Worm (Caenorhabditis elegans): ENCODE data around the gene pqn-84.

pqn-84 gene

ce11 chrIII:11666819-11667218, 33.2 kb upstream of the pqn-84 start:
- peak; percentile 26 for TF ChIP-seq nhr-28 (tag; optimal IDR thresholded peaks at IDR 0.05)
- TF ChIP-seq aha-1 (tag) = peak; percentile 38
- no peak for TF ChIP-seq F37D6.2 (tag; optimal IDR thresholded peaks at IDR 0.05)
- peak in 1 of 2 experiments; percentile 11 for TF ChIP-seq unc-62 (GFP tag; optimal IDR thresholded peaks at IDR 0.05 in 1 of 2)
- no peak for TF ChIP-seq unc-62 (tag; optimal IDR thresholded peaks at IDR 0.05)

ce11 chrIII:11669008-11669407, 31.1 kb upstream of the pqn-84 start:
- TF ChIP-seq hif-1 (tag; optimal IDR thresholded peaks at IDR 0.05) (no peak), ztf-11 (tag; optimal IDR thresholded peaks at IDR 0.05) (no peak), aha-1 (tag) (peak; percentile 84), hlh-11 (tag; optimal IDR thresholded peaks at IDR 0.05) (no peak), nhr-28 (tag; optimal IDR thresholded peaks at IDR 0.05) (no peak)

DNA sequence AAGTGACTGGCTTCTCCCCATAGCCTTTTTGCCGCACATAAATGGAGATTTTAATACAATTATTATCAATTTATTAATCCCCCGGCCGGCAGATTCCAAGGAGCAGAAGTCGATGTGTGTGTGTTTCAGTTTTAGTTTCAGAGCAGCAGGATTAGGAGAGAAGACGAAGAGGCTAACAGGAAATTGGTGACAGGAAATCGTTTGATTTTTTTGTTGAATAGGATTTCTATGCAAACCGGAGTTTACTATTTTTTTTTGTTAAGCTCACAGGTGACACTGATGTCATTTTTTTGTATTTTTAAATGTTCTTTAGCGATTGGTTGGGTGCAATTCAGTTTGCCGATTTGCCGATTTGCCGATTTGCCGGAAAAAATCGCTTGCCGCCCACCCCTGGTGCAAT, 19.5 kb upstream of the pqn-84 start:
- no peak for TF ChIP-seq daf-8 (GFP tag; IDR thresholded peaks at IDR 0.05)
- TF ChIP-seq ceh-32 (tag; optimal IDR thresholded peaks at IDR 0.05; ENCODE audit: poor library complexity) = no peak
- TF ChIP-seq attf-4 (tag; optimal IDR thresholded peaks at IDR 0.05) = no peak
- TF ChIP-seq aha-1 (tag) = peak; percentile 95
- no peak for TF ChIP-seq lin-38 (GFP tag; IDR thresholded peaks at IDR 0.05)
- no peak for TF ChIP-seq mdl-1 (tag; optimal IDR thresholded peaks at IDR 0.05)
- TF ChIP-seq hlh-11 (tag; optimal IDR thresholded peaks at IDR 0.05) = no peak
- no peak for TF ChIP-seq ceh-62 (tag; optimal IDR thresholded peaks at IDR 0.05)

DNA sequence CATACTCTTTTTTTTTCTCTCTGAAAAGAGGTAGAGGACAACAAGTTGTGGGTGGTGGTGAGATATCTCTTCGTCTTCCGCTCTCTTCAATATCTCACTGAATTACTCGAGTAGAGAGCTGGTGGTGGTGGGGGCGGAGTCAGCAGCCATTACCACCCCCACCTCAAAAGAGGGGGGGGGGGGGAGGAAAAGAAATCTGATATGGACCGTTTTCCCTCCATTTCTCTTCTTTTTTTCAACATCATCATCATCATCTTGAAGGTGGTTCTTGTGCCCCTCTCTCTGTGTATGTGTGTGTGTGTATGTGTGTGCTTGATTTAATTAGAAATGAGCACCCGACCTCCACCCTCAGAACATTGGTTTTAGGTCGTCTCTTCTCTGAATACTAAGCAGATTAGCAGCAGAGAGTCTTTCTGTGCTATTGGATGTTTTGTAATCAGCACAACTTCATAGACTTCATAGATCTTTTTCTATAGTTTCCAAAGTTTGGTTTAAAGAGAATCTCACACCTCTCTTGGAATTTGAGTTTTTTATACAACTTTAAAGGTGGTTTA, 18.5 kb upstream of the pqn-84 start:
- no peak for TF ChIP-seq cey-2 (tag; optimal IDR thresholded peaks at IDR 0.05; ENCODE audit: borderline replicate concordance, insufficient read depth)
- TF ChIP-seq mxl-3 (GFP tag; optimal IDR thresholded peaks at IDR 0.05) = no peak
- no peak for TF ChIP-seq tag-97 (GFP tag; IDR thresholded peaks at IDR 0.05)
- TF ChIP-seq spr-1 (tag; optimal IDR thresholded peaks at IDR 0.05) = no peak
- TF ChIP-seq ZK337.2 (GFP tag; IDR thresholded peaks at IDR 0.05) = peak; percentile 67; the same call in 1 of the 2 replicates
- no peak for TF ChIP-seq attf-4 (tag; optimal IDR thresholded peaks at IDR 0.05)
- TF ChIP-seq F26F4.8 (GFP tag; conservative IDR thresholded peaks at IDR 0.05) = no peak
- TF ChIP-seq nhr-25 (tag; optimal IDR thresholded peaks at IDR 0.05; ENCODE audit: borderline replicate concordance, insufficient read depth) = no peak
- TF ChIP-seq T26A8.4 (GFP tag; IDR thresholded peaks at IDR 0.05) = no peak
- TF ChIP-seq sdz-12 (GFP tag; optimal IDR thresholded peaks at IDR 0.05) = no peak
- TF ChIP-seq gei-8 (GFP tag; optimal IDR thresholded peaks at IDR 0.05) = no peak
- TF ChIP-seq egl-43 (GFP tag; IDR thresholded peaks at IDR 0.05) = peak; percentile 68; the same call in 1 of the 2 replicates
- TF ChIP-seq fos-1 (tag; optimal IDR thresholded peaks at IDR 0.05) = no peak
- no peak for TF ChIP-seq mdt-29 (GFP tag; IDR thresholded peaks at IDR 0.05)
- TF ChIP-seq ama-1 (optimal IDR thresholded peaks at IDR 0.05) = no peak
- no peak for TF ChIP-seq dmd-8 (GFP tag; IDR thresholded peaks at IDR 0.05)
- TF ChIP-seq set-16 (GFP tag; IDR thresholded peaks at IDR 0.05) = peak; percentile 37
- TF ChIP-seq madf-9 (GFP tag; conservative IDR thresholded peaks at IDR 0.05) = no peak

ce11 chrIII:11683038-11683437, 17.0 kb upstream of the pqn-84 start:
- TF ChIP-seq attf-4 (tag; optimal IDR thresholded peaks at IDR 0.05) (no peak), lin-13 (GFP tag; optimal IDR thresholded peaks at IDR 0.05) (no peak), lin-1 (GFP tag; IDR thresholded peaks at IDR 0.05) (no peak), R02D3.7 (tag; optimal IDR thresholded peaks at IDR 0.05) (no peak), set-16 (GFP tag; IDR thresholded peaks at IDR 0.05) (peak; percentile 88), hmg-1.1 (GFP tag; IDR thresholded peaks at IDR 0.05) (no peak), duxl-1 (tag; optimal IDR thresholded peaks at IDR 0.05; ENCODE audit: poor library complexity) (no peak), nhr-42 (GFP tag; IDR thresholded peaks at IDR 0.05) (no peak), dmd-6 (GFP tag; IDR thresholded peaks at IDR 0.05) (no peak), snpc-1.2 (GFP tag; IDR thresholded peaks at IDR 0.05) (no peak), egl-43 (GFP tag; IDR thresholded peaks at IDR 0.05) (peak; percentile 32; the same call in 1 of the 2 replicates), rbr-2 (tag; optimal IDR thresholded peaks at IDR 0.05) (no peak), lir-3 (tag; optimal IDR thresholded peaks at IDR 0.05) (no peak), aha-1 (tag) (no peak), unc-62 (GFP tag; optimal IDR thresholded peaks at IDR 0.05 in 1 of 2) (peak in 1 of 2 experiments; percentile 5), unc-62 (tag; optimal IDR thresholded peaks at IDR 0.05) (no peak), madf-9 (GFP tag; conservative IDR thresholded peaks at IDR 0.05) (no peak), mxl-2 (GFP tag; conservative IDR thresholded peaks at IDR 0.05) (no peak), F49E8.2 (tag; optimal IDR thresholded peaks at IDR 0.05; ENCODE audit: borderline replicate concordance) (no peak)
